Fruit fly (Drosophila melanogaster) whole organism, embryonic: ENCODE results near the gene mrva.
A peak's percentile ranks its signal among the peaks of the same experiment; 100 is the strongest.

Source experiments
- Atf-2 ChIP-seq: fragments of 200-800 bp; sonication (Bioruptor generic); optimal IDR thresholded peaks from 2 replicates; lab custom pipeline; 2016; ENCODE audit warnings: missing biosample characterization, missing genetic modification characterization
- Awh ChIP-seq: fragments of 200-800 bp; sonication (Bioruptor generic); IDR thresholded peaks from 2 replicates; pipeline ENCODE4, ENCODE4 v1.3.6; 2022; ENCODE audit warnings: missing biosample characterization, missing genetic modification characterization
- CG1024 ChIP-seq: fragments of 200-800 bp; sonication (Bioruptor generic); IDR thresholded peaks from 2 replicates; pipeline ENCODE4 v1.3.6; 2022; ENCODE audit warnings: missing biosample characterization, missing genetic modification characterization
- CG12071 ChIP-seq: fragments of 200-800 bp; sonication (Bioruptor generic); optimal IDR thresholded peaks from 3 replicates; lab custom pipeline; 2018; ENCODE audit warnings: missing biosample characterization, mild to moderate bottlenecking, missing genetic modification characterization
- CG12942 ChIP-seq: fragments of 200-800 bp; sonication (Bioruptor generic); optimal IDR thresholded peaks from 3 replicates; lab custom pipeline; 2016; ENCODE audit warnings: missing biosample characterization, missing genetic modification characterization
- CG13287 ChIP-seq: fragments of 200-800 bp; sonication (Bioruptor generic); IDR thresholded peaks from 2 replicates; pipeline ENCODE4 v1.3.6; 2022; ENCODE audit warnings: missing biosample characterization, missing genetic modification characterization; ENCODE audit not compliant: partially characterized antibody
- CG14710 ChIP-seq: fragments of 200-800 bp; sonication (Bioruptor generic); optimal IDR thresholded peaks from 3 replicates; lab custom pipeline; 2019; ENCODE audit warnings: missing biosample characterization, mild to moderate bottlenecking, missing genetic modification characterization, moderate library complexity
- CG1602 ChIP-seq: fragments of 200-800 bp; sonication (Bioruptor generic); optimal IDR thresholded peaks from 3 replicates; lab custom pipeline; 2016; ENCODE audit warnings: missing biosample characterization, missing genetic modification characterization
- CG17359 ChIP-seq: fragments of 200-800 bp; sonication (Bioruptor generic); optimal IDR thresholded peaks from 3 replicates; lab custom pipeline; 2018; ENCODE audit warnings: missing biosample characterization, mild to moderate bottlenecking, missing genetic modification characterization, moderate library complexity
- CG18619 ChIP-seq: fragments of 200-800 bp; sonication (Bioruptor generic); optimal IDR thresholded peaks from 3 replicates; lab custom pipeline; 2017; ENCODE audit warnings: missing biosample characterization, mild to moderate bottlenecking, missing genetic modification characterization
- CG2712 ChIP-seq: fragments of 200-800 bp; optimal IDR thresholded peaks from 3 replicates; lab custom pipeline; 2019; ENCODE audit warnings: missing biosample characterization, mild to moderate bottlenecking, missing genetic modification characterization, moderate library complexity
- CG30431 ChIP-seq: fragments of 200-800 bp; sonication (Bioruptor generic); optimal IDR thresholded peaks from 2 replicates; lab custom pipeline; 2017; ENCODE audit warnings: missing biosample characterization, missing genetic modification characterization
- CG3726 ChIP-seq: fragments of 200-800 bp; sonication (Bioruptor generic); IDR thresholded peaks from 3 replicates; pipeline ENCODE4, ENCODE4 v1.3.6; 2022; ENCODE audit warnings: missing biosample characterization, missing genetic modification characterization
- CG4707 ChIP-seq: fragments of 200-800 bp; sonication (Bioruptor generic); optimal IDR thresholded peaks from 2 replicates; lab custom pipeline; 2018; ENCODE audit warnings: missing biosample characterization, mild to moderate bottlenecking, missing genetic modification characterization, moderate library complexity
- CG5180 ChIP-seq: fragments of 200-800 bp; sonication (Bioruptor generic); optimal IDR thresholded peaks from 3 replicates; lab custom pipeline; 2017; ENCODE audit warnings: missing biosample characterization, missing genetic modification characterization, mild to moderate bottlenecking, moderate library complexity, missing genetic modification reagents
- CG7839 ChIP-seq: fragments of 200-800 bp; sonication (Bioruptor generic); optimal IDR thresholded peaks from 3 replicates; lab custom pipeline; 2018; ENCODE audit warnings: missing biosample characterization, mild to moderate bottlenecking, missing genetic modification characterization, moderate library complexity
- CG7987 ChIP-seq: fragments of 200-800 bp; sonication (Bioruptor generic); optimal IDR thresholded peaks from 2 replicates; lab custom pipeline; 2018; ENCODE audit warnings: missing biosample characterization, mild to moderate bottlenecking, missing genetic modification characterization, moderate library complexity
- CG8924 ChIP-seq: fragments of 200-800 bp; optimal IDR thresholded peaks from 3 replicates; lab custom pipeline; 2019; ENCODE audit warnings: missing biosample characterization, mild to moderate bottlenecking, missing genetic modification characterization, moderate library complexity
- D19B ChIP-seq: fragments of 200-800 bp; sonication (Bioruptor generic); optimal IDR thresholded peaks from 2 replicates; lab custom pipeline; 2017; ENCODE audit warnings: missing biosample characterization, mild to moderate bottlenecking, missing genetic modification characterization
- ERR ChIP-seq: fragments of 200-800 bp; sonication (Bioruptor generic); optimal IDR thresholded peaks from 2 replicates; lab custom pipeline; 2016; ENCODE audit warnings: missing biosample characterization, missing genetic modification characterization
- Gug ChIP-seq: fragments of 200-800 bp; sonication (Bioruptor generic); IDR thresholded peaks from 4 replicates; pipeline ENCODE4 v1.3.6; 2022; ENCODE audit warnings: missing biosample characterization, missing genetic modification characterization
- HLH3B ChIP-seq: fragments of 200-800 bp; sonication (Bioruptor generic); IDR thresholded peaks from 2 replicates; pipeline ENCODE4 v1.3.6; 2022; ENCODE audit warnings: missing biosample characterization, missing genetic modification characterization
- Hr3 ChIP-seq: fragments of 200-800 bp; sonication (Bioruptor generic); optimal IDR thresholded peaks from 3 replicates; lab custom pipeline; 2016; ENCODE audit warnings: missing biosample characterization, missing genetic modification characterization
- Lim3 ChIP-seq: fragments of 200-800 bp; sonication (Bioruptor generic); IDR thresholded peaks from 2 replicates; pipeline ENCODE4 v1.3.6; 2022; ENCODE audit warnings: missing biosample characterization, missing genetic modification characterization
- Lpt ChIP-seq: fragments of >200 bp; optimal IDR thresholded peaks from 2 replicates; lab custom pipeline; 2018; ENCODE audit warnings: missing biosample characterization, missing genetic modification characterization
- MBD-R2 ChIP-seq: fragments of 200-800 bp; sonication (Bioruptor generic); IDR thresholded peaks from 2 replicates; pipeline ENCODE4 v1.3.6; 2022; ENCODE audit warnings: missing biosample characterization, missing genetic modification characterization
- Nf-YC ChIP-seq: fragments of 200-800 bp; optimal IDR thresholded peaks from 3 replicates; lab custom pipeline; 2019; ENCODE audit warnings: missing biosample characterization, mild to moderate bottlenecking, missing genetic modification characterization, moderate library complexity
- Ravus ChIP-seq: fragments of 200-800 bp; sonication (Bioruptor generic); IDR thresholded peaks from 2 replicates; pipeline ENCODE4 v1.3.6; 2022; ENCODE audit warnings: missing biosample characterization, missing genetic modification characterization
- Scr ChIP-seq: fragments of 200-800 bp; sonication (Bioruptor generic); IDR thresholded peaks from 2 replicates; pipeline ENCODE4 v1.3.6; 2022; ENCODE audit warnings: missing biosample characterization, missing genetic modification characterization; ENCODE audit not compliant: partially characterized antibody
- Sox100B ChIP-seq: fragments of 200-800 bp; sonication (Bioruptor generic); optimal IDR thresholded peaks from 3 replicates; lab custom pipeline; 2018; ENCODE audit warnings: missing biosample characterization, mild to moderate bottlenecking, missing genetic modification characterization
- Sry-δ ChIP-seq: fragments of 200-800 bp; sonication (Bioruptor generic); optimal IDR thresholded peaks from 2 replicates; lab custom pipeline; 2016; ENCODE audit warnings: missing biosample characterization, missing genetic modification characterization
- Trl ChIP-seq, 3 experiments: fragments of >200 bp in 2 of 3; fragments of 200-800 bp in 1 of 3; sonication (Bioruptor generic) in 1 of 3; optimal IDR thresholded peaks; 2 replicates in 1 of 3; 3 replicates in 2 of 3; lab custom pipeline; 2016 to 2017; ENCODE audit warnings: missing biosample characterization in 1 of 3, missing genetic modification characterization in 1 of 3
- amos ChIP-seq: fragments of 200-800 bp; sonication (Bioruptor generic); IDR thresholded peaks from 2 replicates; pipeline ENCODE4 v1.3.6; 2022; ENCODE audit warnings: missing biosample characterization, missing genetic modification characterization; ENCODE audit not compliant: partially characterized antibody
- bab2 ChIP-seq: fragments of 200-800 bp; sonication (Bioruptor generic); optimal IDR thresholded peaks from 2 replicates; lab custom pipeline; 2016; ENCODE audit warnings: missing biosample characterization, missing genetic modification characterization
- br ChIP-seq: fragments of >200 bp; optimal IDR thresholded peaks from 2 replicates; lab custom pipeline; 2017
- crc ChIP-seq: fragments of 200-800 bp; sonication (Bioruptor generic); optimal IDR thresholded peaks from 2 replicates; lab custom pipeline; 2016; ENCODE audit warnings: missing biosample characterization, missing genetic modification characterization
- cwo ChIP-seq: fragments of 200-800 bp; sonication (Bioruptor generic); optimal IDR thresholded peaks from 3 replicates; lab custom pipeline; 2017; ENCODE audit warnings: missing biosample characterization, missing genetic modification characterization, mild to moderate bottlenecking, moderate library complexity, missing genetic modification reagents
- ftz-f1 ChIP-seq: fragments of 200-800 bp; sonication (Bioruptor generic); optimal IDR thresholded peaks from 2 replicates; lab custom pipeline; 2016; ENCODE audit warnings: missing biosample characterization, missing genetic modification characterization
- gcm2 ChIP-seq: fragments of 200-800 bp; sonication (Bioruptor generic); optimal IDR thresholded peaks from 2 replicates; lab custom pipeline; 2016; ENCODE audit warnings: missing biosample characterization, missing genetic modification characterization
- grn ChIP-seq: fragments of 200-800 bp; sonication (Bioruptor generic); optimal IDR thresholded peaks from 3 replicates; lab custom pipeline; 2017; ENCODE audit warnings: missing biosample characterization, missing genetic modification characterization
- h ChIP-seq: fragments of >200 bp; optimal IDR thresholded peaks from 2 replicates; lab custom pipeline; 2017
- jigr1 ChIP-seq: fragments of 200-800 bp; sonication (Bioruptor generic); IDR thresholded peaks from 3 replicates; pipeline ENCODE4 v1.3.6; 2022; ENCODE audit warnings: missing biosample characterization, missing genetic modification characterization
- lab ChIP-seq: fragments of 200-800 bp; sonication (Bioruptor generic); optimal IDR thresholded peaks from 3 replicates; lab custom pipeline; 2017; ENCODE audit warnings: missing biosample characterization, missing genetic modification characterization, mild to moderate bottlenecking, moderate library complexity, missing genetic modification reagents
- lola ChIP-seq, 3 experiments: fragments of >200 bp in 2 of 3; fragments of 200-800 bp in 1 of 3; sonication (Bioruptor generic) in 1 of 3; optimal IDR thresholded peaks; 2 replicates each; lab custom pipeline; 2017 to 2019; ENCODE audit warnings: missing biosample characterization in 3 of 3, missing genetic modification characterization in 3 of 3, mild to moderate bottlenecking in 1 of 3, moderate library complexity in 1 of 3
- phol ChIP-seq: fragments of 200-800 bp; sonication (Bioruptor generic); optimal IDR thresholded peaks from 3 replicates; lab custom pipeline; 2018; ENCODE audit warnings: missing biosample characterization, mild to moderate bottlenecking, missing genetic modification characterization, moderate library complexity
- pnt ChIP-seq: fragments of 200-800 bp; sonication (Bioruptor generic); optimal IDR thresholded peaks from 3 replicates; lab custom pipeline; 2016; ENCODE audit warnings: missing biosample characterization, missing genetic modification characterization
- sna ChIP-seq: fragments of 200-800 bp; sonication (Bioruptor generic); IDR thresholded peaks from 2 replicates; pipeline ENCODE4 v1.3.6; 2022; ENCODE audit warnings: missing biosample characterization, missing genetic modification characterization; ENCODE audit not compliant: partially characterized antibody
- sr ChIP-seq: fragments of 200-800 bp; sonication (Bioruptor generic); IDR thresholded peaks from 3 replicates; pipeline ENCODE4 v1.3.6; 2022; ENCODE audit warnings: missing biosample characterization, missing genetic modification characterization
- twi ChIP-seq: fragments of 200-800 bp; optimal IDR thresholded peaks from 2 replicates; lab custom pipeline; 2019; ENCODE audit warnings: missing biosample characterization, mild to moderate bottlenecking, missing genetic modification characterization, moderate library complexity
- wdn ChIP-seq: fragments of 200-800 bp; sonication (Bioruptor generic); IDR thresholded peaks from 2 replicates; pipeline ENCODE4 v1.3.6; 2022; ENCODE audit warnings: missing biosample characterization, missing genetic modification characterization
- zf30C ChIP-seq: fragments of 200-800 bp; sonication (Bioruptor generic); optimal IDR thresholded peaks from 3 replicates; lab custom pipeline; 2018; ENCODE audit warnings: missing biosample characterization, mild to moderate bottlenecking, missing genetic modification characterization

The mrva gene

DNA sequence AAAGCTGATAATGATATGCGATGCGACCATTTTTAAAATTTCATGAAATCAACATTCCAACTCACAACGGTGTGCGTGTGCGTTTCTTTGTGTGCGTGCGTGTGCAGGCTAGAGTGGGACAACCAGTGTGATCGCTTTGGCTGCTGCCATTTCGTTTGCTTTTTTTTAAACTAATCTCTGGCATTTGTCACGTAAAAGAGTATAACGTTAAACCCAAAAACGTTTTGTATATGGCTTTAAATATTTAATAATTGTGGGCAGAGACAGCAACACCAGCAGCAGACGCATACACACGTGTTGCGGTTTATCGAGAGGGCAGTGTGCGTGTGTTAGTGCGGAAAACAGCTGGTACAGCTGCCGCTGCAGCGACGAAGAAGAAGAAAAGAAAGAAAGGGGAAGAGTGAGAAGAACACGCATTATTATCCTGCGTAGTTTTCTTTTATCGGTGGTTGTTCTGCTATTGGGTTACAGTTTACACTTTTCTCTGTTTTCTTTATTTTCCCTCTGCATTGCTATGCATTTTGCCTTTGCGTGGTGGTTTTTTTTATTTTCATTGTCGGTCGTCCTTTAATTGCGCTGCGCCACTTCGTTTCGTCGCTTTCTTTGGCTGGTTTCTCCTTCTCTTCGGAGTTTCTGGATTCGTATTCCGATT lies 41.7 kb upstream of the mrva start (continued):
- TF ChIP-seq CG14710 (no peak), CG30431 (no peak), CG1602 (GFP tag; lab: Kevin White, UChicago) (no peak), Trl (optimal IDR thresholded peaks at IDR 0.05; lab: Kevin White, UChicago) (no peak), Trl (GFP tag; optimal IDR thresholded peaks at IDR 0.05; lab: Kevin White, UChicago) (no peak), crc (GFP tag; lab: Kevin White, UChicago) (no peak), CG17359 (no peak), Sox100B (no peak), amos (no peak), CG7987 (GFP tag; lab: Kevin White, UChicago) (peak; percentile 22), CG3726 (GFP tag; lab: Robert Waterston, UW) (no peak), grn (no peak), CG13287 (GFP tag; lab: Robert Waterston, UW) (peak; percentile 21; the same call in 1 of the 2 replicates), pnt (no peak), CG1024 (no peak), CG12942 (no peak), CG7839 (tag; lab: Kevin White, UChicago) (no peak), Awh (GFP tag; lab: Robert Waterston, UW) (no peak), D19B (GFP tag; lab: Kevin White, UChicago) (no peak), jigr1 (GFP tag; lab: Robert Waterston, UW) (no peak), bab2 (GFP tag; lab: Kevin White, UChicago) (no peak), CG18619 (GFP tag; lab: Kevin White, UChicago) (no peak), ftz-f1 (GFP tag; lab: Kevin White, UChicago) (no peak), HLH3B (GFP tag; lab: Robert Waterston, UW) (no peak), phol (tag; lab: Kevin White, UChicago) (peak; percentile 58), gcm2 (GFP tag; lab: Kevin White, UChicago) (no peak), sr (GFP tag; lab: Robert Waterston, UW) (no peak), CG12071 (GFP tag; lab: Kevin White, UChicago) (no peak), wdn (GFP tag; lab: Robert Waterston, UW) (no peak), Gug (GFP tag; lab: Robert Waterston, UW) (no peak), lola (GFP tag; optimal IDR thresholded peaks at IDR 0.05; lab: Kevin White, UChicago) (peak in 1 of 3 experiments; percentile 18), Lim3 (GFP tag; lab: Robert Waterston, UW) (no peak), Nf-YC (tag; lab: Kevin White, UChicago) (peak; percentile 26), Scr (GFP tag; lab: Robert Waterston, UW) (no peak), Hr3 (GFP tag; lab: Kevin White, UChicago) (no peak), twi (peak; percentile 71), zf30C (GFP tag; lab: Kevin White, UChicago) (no peak), Lpt (GFP tag; lab: Kevin White, UChicago) (no peak), h (lab: Kevin White, UChicago) (no peak), CG4707 (GFP tag; lab: Kevin White, UChicago) (no peak), Atf-2 (GFP tag; lab: Kevin White, UChicago) (no peak), sna (GFP tag; lab: Robert Waterston, UW) (no peak), cwo (GFP tag; lab: Kevin White, UChicago) (peak; percentile 19), MBD-R2 (GFP tag; lab: Robert Waterston, UW) (no peak), CG8924 (tag; lab: Kevin White, UChicago) (peak; percentile 56), br (lab: Kevin White, UChicago) (no peak), CG5180 (GFP tag; lab: Kevin White, UChicago) (no peak), ERR (GFP tag; lab: Kevin White, UChicago) (no peak), CG2712 (tag; lab: Kevin White, UChicago) (peak; percentile 12), Ravus (GFP tag; lab: Robert Waterston, UW) (no peak), Sry-δ (GFP tag; lab: Kevin White, UChicago) (no peak), lab (GFP tag; lab: Kevin White, UChicago) (peak; percentile 18)
